Worm (Caenorhabditis elegans) whole organism, L3 larva: ENCODE results near the gene nurf-1.

ENCODE experiments used
- ZK546.5 ChIP-seq: sonication (generic microtip); optimal IDR thresholded peaks from 2 replicates; lab custom pipeline; 2017; ENCODE audit warnings: missing biosample characterization, missing genetic modification characterization
- aly-2 ChIP-seq: fragments of 150-350 bp; optimal IDR thresholded peaks from 2 replicates; lab custom pipeline; 2014; ENCODE audit warnings: missing biosample characterization, missing genetic modification characterization
- ama-1 ChIP-seq: fragments of 150-350 bp; optimal IDR thresholded peaks from 2 replicates; lab custom pipeline; 2018
- ceh-16 ChIP-seq: sonication (generic microtip); optimal IDR thresholded peaks from 2 replicates; lab custom pipeline; 2017; ENCODE audit warnings: missing biosample characterization, missing genetic modification characterization
- ceh-28 ChIP-seq: fragments of 150-350 bp; optimal IDR thresholded peaks from 2 replicates; lab custom pipeline; 2014; ENCODE audit warnings: missing biosample characterization, missing genetic modification reagents, missing genetic modification characterization
- ceh-82 ChIP-seq: fragments of 150-350 bp; optimal IDR thresholded peaks from 2 replicates; lab custom pipeline; 2014; ENCODE audit warnings: missing biosample characterization, missing genetic modification characterization
- daf-12 ChIP-seq: fragments of 150-350 bp; optimal IDR thresholded peaks from 2 replicates; lab custom pipeline; 2014; ENCODE audit warnings: missing biosample characterization, missing genetic modification reagents, missing genetic modification characterization
- egl-27 ChIP-seq: sonication (generic microtip); optimal IDR thresholded peaks from 4 replicates; lab custom pipeline; 2017; ENCODE audit warnings: missing biosample characterization, missing genetic modification reagents, missing genetic modification characterization
- egl-5 ChIP-seq: fragments of 150-350 bp; optimal IDR thresholded peaks from 2 replicates; lab custom pipeline; 2017; ENCODE audit warnings: missing biosample characterization, missing genetic modification reagents, missing genetic modification characterization, inconsistent platforms
- elt-1 ChIP-seq: fragments of 150-350 bp; optimal IDR thresholded peaks from 2 replicates; lab custom pipeline; 2014; ENCODE audit warnings: missing biosample characterization, missing genetic modification characterization
- elt-2 ChIP-seq: sonication (generic microtip); optimal IDR thresholded peaks from 2 replicates; lab custom pipeline; 2016; ENCODE audit warnings: missing genetic modification reagents, mild to moderate bottlenecking, missing genetic modification characterization, missing compliant biosample characterization
- eor-1 ChIP-seq, 2 experiments: fragments of 150-350 bp; optimal IDR thresholded peaks; 2 replicates each; lab custom pipeline; 2014 to 2018; ENCODE audit warnings: missing biosample characterization in 2 of 2, missing genetic modification characterization in 2 of 2
- fkh-2 ChIP-seq: fragments of 150-350 bp; optimal IDR thresholded peaks from 2 replicates; lab custom pipeline; 2014; ENCODE audit warnings: missing biosample characterization, missing genetic modification reagents, missing genetic modification characterization
- fos-1 ChIP-seq: fragments of 150-350 bp; optimal IDR thresholded peaks from 2 replicates; lab custom pipeline; 2014; ENCODE audit warnings: missing biosample characterization, missing genetic modification characterization
- hmg-11 ChIP-seq: sonication (generic microtip); optimal IDR thresholded peaks from 2 replicates; lab custom pipeline; 2016; ENCODE audit warnings: missing genetic modification characterization, missing compliant biosample characterization
- jun-1 ChIP-seq: fragments of 150-350 bp; optimal IDR thresholded peaks from 2 replicates; lab custom pipeline; 2014; ENCODE audit warnings: missing biosample characterization, missing genetic modification reagents, missing genetic modification characterization
- lin-15B ChIP-seq: fragments of 150-350 bp; optimal IDR thresholded peaks from 2 replicates; lab custom pipeline; 2014; ENCODE audit warnings: missing biosample characterization, missing genetic modification characterization
- lin-39 ChIP-seq: fragments of 150-350 bp; optimal IDR thresholded peaks from 2 replicates; lab custom pipeline; 2018; ENCODE audit warnings: missing biosample characterization, missing genetic modification reagents, missing genetic modification characterization
- nhr-11 ChIP-seq: fragments of 150-350 bp; optimal IDR thresholded peaks from 2 replicates; lab custom pipeline; 2014; ENCODE audit warnings: missing biosample characterization, missing genetic modification characterization
- nhr-237 ChIP-seq: fragments of 150-350 bp; optimal IDR thresholded peaks from 2 replicates; lab custom pipeline; 2014; ENCODE audit warnings: missing biosample characterization, missing genetic modification characterization
- nhr-28 ChIP-seq: fragments of 150-350 bp; optimal IDR thresholded peaks from 2 replicates; lab custom pipeline; 2014; ENCODE audit warnings: missing biosample characterization, missing genetic modification characterization
- nhr-43 ChIP-seq: sonication (generic microtip); optimal IDR thresholded peaks from 2 replicates; lab custom pipeline; 2016; ENCODE audit warnings: mild to moderate bottlenecking, missing genetic modification characterization, missing compliant biosample characterization; ENCODE audit not compliant: poor library complexity, severe bottlenecking
- nhr-76 ChIP-seq: fragments of 150-350 bp; sonication (generic microtip); optimal IDR thresholded peaks from 5 replicates; lab custom pipeline; 2014; ENCODE audit warnings: missing biosample characterization, missing genetic modification characterization
- nhr-77 ChIP-seq: fragments of 150-350 bp; optimal IDR thresholded peaks from 2 replicates; lab custom pipeline; 2014; ENCODE audit warnings: missing biosample characterization, missing genetic modification characterization
- sea-2 ChIP-seq: fragments of 150-350 bp; sonication (generic microtip); optimal IDR thresholded peaks from 4 replicates; lab custom pipeline; 2014; ENCODE audit warnings: missing biosample characterization, missing genetic modification reagents, missing genetic modification characterization
- skn-1 ChIP-seq: fragments of 150-350 bp; optimal IDR thresholded peaks from 2 replicates; lab custom pipeline; 2014; ENCODE audit warnings: missing biosample characterization, missing genetic modification characterization
- tbx-2 ChIP-seq: sonication (generic microtip); optimal IDR thresholded peaks from 2 replicates; lab custom pipeline; 2016; ENCODE audit warnings: mild to moderate bottlenecking, missing genetic modification characterization, missing compliant biosample characterization
- unc-62 ChIP-seq: fragments of 150-350 bp; sonication (generic microtip); optimal IDR thresholded peaks from 4 replicates; lab custom pipeline; 2014; ENCODE audit warnings: missing biosample characterization, missing genetic modification reagents, missing genetic modification characterization
- zag-1 ChIP-seq: fragments of 150-350 bp; optimal IDR thresholded peaks from 2 replicates; lab custom pipeline; 2014; ENCODE audit warnings: missing biosample characterization, missing genetic modification characterization
- ztf-11 ChIP-seq: fragments of 150-350 bp; optimal IDR thresholded peaks from 2 replicates; lab custom pipeline; 2014; ENCODE audit warnings: missing biosample characterization, missing genetic modification characterization
- ztf-4 ChIP-seq: fragments of 150-350 bp; optimal IDR thresholded peaks from 2 replicates; lab custom pipeline; 2014; ENCODE audit warnings: missing biosample characterization, missing genetic modification characterization

Gene nurf-1

DNA sequence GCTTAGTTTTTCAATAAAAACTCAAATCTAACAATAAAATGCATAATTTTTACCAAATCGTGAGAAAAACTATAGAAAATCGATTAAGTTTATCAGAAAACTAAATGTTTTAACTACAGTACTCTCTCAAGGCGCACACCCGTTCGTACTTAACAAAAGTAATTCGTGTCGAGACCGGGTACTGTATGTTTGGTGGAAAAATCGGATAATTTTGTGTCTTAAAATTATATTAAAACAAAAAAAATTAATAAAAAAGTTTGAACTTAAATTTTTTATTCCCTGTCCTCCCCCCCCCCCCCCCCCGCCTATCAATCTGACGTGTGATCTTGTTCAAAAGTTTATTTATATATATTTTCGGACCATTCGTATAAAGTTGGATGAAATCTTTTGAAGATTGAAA lies 17.8 kb downstream of the nurf-1 start, which contains the start of gene F26H11.4:
F26H11.4 (plus strand) TSS at position 301 of the 400 bp plus-strand sequence.
- no peak for TF ChIP-seq lin-39 (tag; lab: Kevin White, UChicago)

- TF ChIP-seq elt-2 (tag; lab: Kevin White, UChicago): no peak
- TF ChIP-seq eor-1 (tag; optimal IDR thresholded peaks at IDR 0.05; lab: Kevin White, UChicago): no peak
- TF ChIP-seq ztf-11 (tag; lab: Kevin White, UChicago): no peak
- TF ChIP-seq aly-2 (tag; lab: Kevin White, UChicago): no peak
- no peak for TF ChIP-seq ceh-28 (tag; lab: Kevin White, UChicago)
- no peak for TF ChIP-seq zag-1 (tag; lab: Kevin White, UChicago)
- no peak for TF ChIP-seq unc-62 (GFP tag; lab: Kevin White, UChicago)
- TF ChIP-seq nhr-76: no peak
- TF ChIP-seq egl-27: no peak
These were observed 20.3 kb downstream of the nurf-1 start, which contains the start of gene dsb-2 for ce11 chrII:14410768-14411167. Gene dsb-2 (plus strand): TSS chrII:14411095.

ce11 chrII:14413035-14413525 lies 22.6 kb downstream of the nurf-1 start, which contains the start of gene exl-1:
Gene exl-1 (minus strand): TSS chrII:14413475.
- no peak for TF ChIP-seq lin-15B (tag; lab: Kevin White, UChicago)
- TF ChIP-seq nhr-237: no peak
- TF ChIP-seq eor-1 (tag; optimal IDR thresholded peaks at IDR 0.05; lab: Kevin White, UChicago): no peak
- no peak for TF ChIP-seq ztf-4 (tag; lab: Kevin White, UChicago)
- TF ChIP-seq egl-27: no peak
- TF ChIP-seq nhr-28: no peak
- no peak for TF ChIP-seq unc-62 (GFP tag; lab: Kevin White, UChicago)
- no peak for TF ChIP-seq nhr-11 (tag; lab: Kevin White, UChicago)
- TF ChIP-seq skn-1: no peak
- no peak for TF ChIP-seq aly-2 (tag; lab: Kevin White, UChicago)
- TF ChIP-seq, all 47 proteins: peak for 0

ce11 chrII:14413709-14414108 lies 23.2 kb downstream of the nurf-1 start:
- TF ChIP-seq fos-1 (tag; lab: Kevin White, UChicago): no peak
- TF ChIP-seq lin-15B (tag; lab: Kevin White, UChicago): no peak
- TF ChIP-seq eor-1 (tag; optimal IDR thresholded peaks at IDR 0.05; lab: Kevin White, UChicago): no peak
- no peak for TF ChIP-seq nhr-76

DNA sequence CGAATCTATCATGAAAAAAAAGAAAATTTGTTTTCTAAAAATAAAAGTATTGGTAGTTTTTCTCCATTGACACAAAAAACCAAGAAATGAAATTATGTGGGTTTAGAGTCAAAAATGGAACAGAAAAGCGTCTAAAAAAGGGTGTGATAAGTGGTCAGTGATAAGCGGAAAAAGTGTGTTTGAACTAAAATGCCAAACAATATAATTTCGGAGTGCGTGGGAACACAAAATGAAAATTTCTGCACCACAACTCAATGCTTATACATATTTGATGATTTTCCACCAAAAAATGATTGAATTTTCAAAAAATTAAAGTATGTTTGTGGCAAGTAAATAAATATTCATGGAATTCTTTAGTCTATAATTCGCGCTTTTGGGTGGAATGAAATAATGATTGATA lies 24.9 kb downstream of the nurf-1 start:
- TF ChIP-seq aly-2 (tag; lab: Kevin White, UChicago) (no peak), elt-2 (tag; lab: Kevin White, UChicago) (peak; percentile 34)

DNA sequence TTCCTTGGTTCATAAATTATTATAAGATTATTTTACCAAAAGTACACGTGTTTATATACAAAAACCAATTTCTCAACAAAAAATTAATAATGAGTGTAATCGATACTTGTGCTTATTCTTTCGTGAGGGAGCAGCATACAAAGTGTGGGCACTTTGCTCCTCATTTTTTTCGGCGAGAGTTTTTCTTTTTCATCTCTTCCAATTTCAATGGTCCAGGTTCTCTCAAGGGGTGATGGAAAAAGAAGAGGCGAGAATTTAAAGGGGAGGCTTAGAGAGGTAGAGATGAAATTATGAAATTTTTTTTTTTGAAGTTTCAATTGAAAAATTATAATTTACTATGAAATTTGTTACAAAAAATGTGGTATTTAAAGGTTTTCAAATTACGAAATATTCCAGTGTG lies 26.5 kb downstream of the nurf-1 start:
- TF ChIP-seq ztf-11 (tag; lab: Kevin White, UChicago) (no peak), ZK546.5 (no peak), sea-2 (GFP tag; lab: Kevin White, UChicago) (no peak), hmg-11 (tag; lab: Kevin White, UChicago) (no peak), jun-1 (no peak), ceh-82 (tag; lab: Kevin White, UChicago) (no peak), egl-5 (tag; lab: Kevin White, UChicago) (no peak), fkh-2 (tag; lab: Kevin White, UChicago) (no peak), zag-1 (tag; lab: Kevin White, UChicago) (no peak), nhr-11 (tag; lab: Kevin White, UChicago) (no peak), ztf-4 (tag; lab: Kevin White, UChicago) (no peak), tbx-2 (tag; lab: Kevin White, UChicago) (no peak), daf-12 (tag; lab: Kevin White, UChicago) (no peak), ceh-16 (tag; lab: Kevin White, UChicago) (no peak), unc-62 (GFP tag; lab: Kevin White, UChicago) (no peak)

DNA sequence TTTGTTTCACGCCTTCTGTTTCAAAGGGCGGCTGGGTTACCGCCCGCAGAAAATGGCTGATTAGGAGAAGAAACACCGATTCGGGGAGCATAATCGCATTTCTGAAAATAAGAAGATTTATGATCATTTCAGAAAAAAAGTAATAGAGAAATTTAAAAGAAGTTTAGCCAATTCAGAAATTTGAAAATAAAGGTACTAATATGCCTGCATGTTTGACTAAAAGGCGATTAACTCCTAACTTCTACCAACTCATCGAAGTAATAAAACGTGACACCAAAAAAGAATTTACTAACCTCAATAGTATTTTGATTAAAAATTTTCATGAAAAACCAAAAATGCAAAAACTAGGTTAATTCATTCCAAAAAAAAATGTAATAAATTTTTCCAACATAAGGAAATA lies 34.3 kb downstream of the nurf-1 start, which contains the start of gene plx-2:
plx-2 (minus strand) TSS at position 101 of the 400 bp plus-strand sequence.
- TF ChIP-seq elt-1 (tag; lab: Kevin White, UChicago) (no peak), jun-1 (no peak), nhr-77 (no peak), nhr-43 (tag; lab: Kevin White, UChicago) (no peak), ama-1 (no peak)
- TF ChIP-seq, all 47 proteins: peak for 0
